Worm (Caenorhabditis elegans) whole organism, L1 larva: ENCODE measurements around the gene F37H8.5.

ENCODE experiments used
- F16B12.6 ChIP-seq: fragments of 150-350 bp; optimal IDR thresholded peaks from 2 replicates; lab custom pipeline; 2014; ENCODE audit warnings: missing biosample characterization, missing genetic modification characterization
- ceh-88 ChIP-seq: fragments of 200-800 bp; sonication (Bioruptor generic); IDR thresholded peaks from 2 replicates; pipeline ENCODE4 v1.3.6; 2022; ENCODE audit warnings: missing genetic modification characterization, missing compliant biosample characterization
- ces-1 ChIP-seq: fragments of 150-350 bp; optimal IDR thresholded peaks from 2 replicates; lab custom pipeline; 2014; ENCODE audit warnings: missing biosample characterization, missing genetic modification reagents, missing genetic modification characterization
- efl-1 ChIP-seq, 4 experiments: fragments of 150-350 bp; optimal IDR thresholded peaks in 3 of 4; peaks in 1 of 4; 1 replicate in 1 of 4; 2 replicates in 3 of 4; lab custom pipeline; 2014; ENCODE audit warnings: missing biosample characterization in 2 of 4, missing genetic modification characterization in 2 of 4, missing genetic modification reagents in 2 of 4
- egl-13 ChIP-seq: sonication (generic microtip); optimal IDR thresholded peaks from 2 replicates; lab custom pipeline; 2016; ENCODE audit warnings: missing genotype, missing genetic modification reagents, missing genetic modification characterization, missing compliant biosample characterization
- elt-2 ChIP-seq: sonication (generic microtip); optimal IDR thresholded peaks from 2 replicates; lab custom pipeline; 2016; ENCODE audit warnings: missing genetic modification characterization, mild to moderate bottlenecking, inconsistent platforms, missing compliant biosample characterization, missing genetic modification reagents
- fkh-4 ChIP-seq: sonication (generic microtip); optimal IDR thresholded peaks from 2 replicates; lab custom pipeline; 2016; ENCODE audit warnings: missing compliant biosample characterization, missing genetic modification characterization, borderline replicate concordance
- fos-1 ChIP-seq: fragments of 150-350 bp; optimal IDR thresholded peaks from 2 replicates; lab custom pipeline; 2014; ENCODE audit warnings: missing biosample characterization, missing genetic modification characterization
- grh-1 ChIP-seq: fragments of 200-800 bp; sonication (Bioruptor generic); IDR thresholded peaks from 2 replicates; pipeline ENCODE4 v1.3.6; 2022; ENCODE audit warnings: missing genetic modification reagents, missing genetic modification characterization, missing compliant biosample characterization
- isw-1 ChIP-seq: fragments of 200-800 bp; sonication (Bioruptor generic); IDR thresholded peaks from 2 replicates; pipeline ENCODE4 v1.3.6; 2022; ENCODE audit warnings: missing genetic modification characterization, missing compliant biosample characterization
- lin-35 ChIP-seq, 2 experiments: fragments of 150-350 bp; optimal IDR thresholded peaks; 2 replicates each; lab custom pipeline; 2014; ENCODE audit warnings: missing biosample characterization in 2 of 2, missing genetic modification characterization in 2 of 2, missing genetic modification reagents in 2 of 2
- lir-3 ChIP-seq: sonication (generic microtip); optimal IDR thresholded peaks from 2 replicates; lab custom pipeline; 2016; ENCODE audit warnings: mild to moderate bottlenecking, missing genetic modification characterization, moderate library complexity, missing compliant biosample characterization; ENCODE audit not compliant: poor library complexity
- lsy-2 ChIP-seq, 2 experiments: fragments of 150-350 bp; optimal IDR thresholded peaks; 2 replicates each; lab custom pipeline; 2014; ENCODE audit warnings: missing biosample characterization in 2 of 2, missing genetic modification characterization in 2 of 2
- mdl-1 ChIP-seq, 2 experiments: fragments of 150-350 bp; optimal IDR thresholded peaks; 2 replicates each; lab custom pipeline; 2014 to 2017; ENCODE audit warnings: missing biosample characterization in 2 of 2, missing genetic modification characterization in 2 of 2, inconsistent platforms in 1 of 2
- nhr-11 ChIP-seq: fragments of 150-350 bp; optimal IDR thresholded peaks from 2 replicates; lab custom pipeline; 2014; ENCODE audit warnings: missing biosample characterization, missing genetic modification characterization
- nhr-20 ChIP-seq: sonication (generic microtip); optimal IDR thresholded peaks from 2 replicates; lab custom pipeline; 2016; ENCODE audit warnings: mild to moderate bottlenecking, missing genetic modification characterization, missing compliant biosample characterization
- nhr-237 ChIP-seq: fragments of 150-350 bp; optimal IDR thresholded peaks from 2 replicates; lab custom pipeline; 2014; ENCODE audit warnings: missing biosample characterization, missing genetic modification characterization
- nhr-28 ChIP-seq: fragments of 150-350 bp; optimal IDR thresholded peaks from 2 replicates; lab custom pipeline; 2014; ENCODE audit warnings: missing biosample characterization, missing genetic modification characterization
- nhr-47 ChIP-seq: sonication (generic microtip); optimal IDR thresholded peaks from 2 replicates; lab custom pipeline; 2016; ENCODE audit warnings: mild to moderate bottlenecking, missing genetic modification characterization, moderate library complexity, missing compliant biosample characterization
- nhr-71 ChIP-seq: sonication (generic microtip); optimal IDR thresholded peaks from 2 replicates; lab custom pipeline; 2016; ENCODE audit warnings: mild to moderate bottlenecking, missing genetic modification characterization, moderate library complexity, missing compliant biosample characterization
- nhr-76 ChIP-seq: sonication (generic microtip); optimal IDR thresholded peaks from 2 replicates; lab custom pipeline; 2017; ENCODE audit warnings: missing biosample characterization, missing genetic modification characterization
- nhr-90 ChIP-seq: sonication (generic microtip); optimal IDR thresholded peaks from 2 replicates; lab custom pipeline; 2016; ENCODE audit warnings: mild to moderate bottlenecking, missing genetic modification characterization, missing compliant biosample characterization; ENCODE audit not compliant: poor library complexity
- pag-3 ChIP-seq: sonication (generic microtip); optimal IDR thresholded peaks from 2 replicates; lab custom pipeline; 2017; ENCODE audit warnings: missing genetic modification characterization, mild to moderate bottlenecking, missing compliant biosample characterization, antibody characterized with exemption, borderline replicate concordance; ENCODE audit not compliant: insufficient read depth
- pqm-1 ChIP-seq: sonication (generic microtip); optimal IDR thresholded peaks from 3 replicates; lab custom pipeline; 2017; ENCODE audit warnings: missing biosample characterization, missing genetic modification characterization
- skn-1 ChIP-seq: fragments of 150-350 bp; optimal IDR thresholded peaks from 2 replicates; lab custom pipeline; 2014; ENCODE audit warnings: missing biosample characterization, missing genetic modification characterization
- snpc-4 ChIP-seq: fragments of 150-350 bp; optimal IDR thresholded peaks from 2 replicates; lab custom pipeline; 2014; ENCODE audit warnings: missing biosample characterization, missing genetic modification characterization
- snu-23 ChIP-seq: sonication (generic microtip); optimal IDR thresholded peaks from 2 replicates; lab custom pipeline; 2016; ENCODE audit warnings: missing genetic modification characterization, missing compliant biosample characterization
- sptf-1 ChIP-seq: fragments of 150-350 bp; optimal IDR thresholded peaks from 2 replicates; lab custom pipeline; 2014; ENCODE audit warnings: missing biosample characterization, missing genetic modification characterization
- swsn-7 ChIP-seq: sonication (generic microtip); optimal IDR thresholded peaks from 2 replicates; lab custom pipeline; 2016; ENCODE audit warnings: missing genetic modification characterization, missing compliant biosample characterization
- unc-62 ChIP-seq: fragments of 150-350 bp; optimal IDR thresholded peaks from 2 replicates; lab custom pipeline; 2014; ENCODE audit warnings: missing biosample characterization, missing genetic modification reagents, missing genetic modification characterization
- zag-1 ChIP-seq: fragments of 150-350 bp; optimal IDR thresholded peaks from 2 replicates; lab custom pipeline; 2014; ENCODE audit warnings: missing biosample characterization, missing genetic modification characterization
- ztf-4 ChIP-seq: fragments of 150-350 bp; optimal IDR thresholded peaks from 2 replicates; lab custom pipeline; 2014; ENCODE audit warnings: missing biosample characterization, missing genetic modification characterization

Gene F37H8.5

DNA sequence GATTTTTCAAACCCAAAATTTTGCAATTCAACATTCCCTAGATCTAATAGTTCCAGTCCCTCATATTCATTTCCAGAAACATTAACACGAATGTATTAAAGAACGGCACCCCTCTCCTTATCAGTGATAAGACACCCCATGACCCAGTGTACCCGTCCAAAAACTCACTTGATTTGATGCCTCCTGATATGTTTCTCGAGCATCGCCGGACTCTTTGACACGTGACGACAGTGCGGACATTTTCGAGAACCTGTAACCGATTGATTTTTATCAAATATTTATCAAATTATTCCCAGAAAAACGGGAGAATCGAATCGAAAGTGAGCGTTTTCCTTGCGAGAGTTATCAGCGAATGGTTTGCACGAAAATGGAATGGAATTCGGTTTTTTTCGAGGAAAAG, 37.0 kb upstream of the F37H8.5 start:
- peak; percentile 35 for TF ChIP-seq nhr-90 (tag; lab: Kevin White, UChicago)
- TF ChIP-seq snpc-4 = no peak
- no peak for TF ChIP-seq isw-1
- peak; percentile 97 for TF ChIP-seq elt-2 (tag; lab: Kevin White, UChicago)
- peak in 1 of 2 experiments; percentile 40 for TF ChIP-seq mdl-1 (tag; optimal IDR thresholded peaks at IDR 0.05; lab: Kevin White, UChicago)
- TF ChIP-seq pag-3 (tag; lab: Kevin White, UChicago) = no peak
- TF ChIP-seq lin-35 (GFP tag; optimal IDR thresholded peaks at IDR 0.05; lab: Kevin White, UChicago) = peak in 1 of 2 experiments; percentile 52
- TF ChIP-seq efl-1 (optimal IDR thresholded peaks at IDR 0.05; lab: Kevin White, UChicago) = no peak
- peak in 1 of 2 experiments; percentile 41 for TF ChIP-seq efl-1 (GFP tag; optimal IDR thresholded peaks at IDR 0.05 in 1 of 2; lab: Kevin White, UChicago)
- peak; percentile 33 for TF ChIP-seq nhr-71

- TF ChIP-seq lir-3 = no peak
- TF ChIP-seq zag-1 (tag; lab: Kevin White, UChicago) = no peak
- TF ChIP-seq pqm-1 = no peak
- no peak for TF ChIP-seq nhr-47
- TF ChIP-seq egl-13 (tag; lab: Kevin White, UChicago) = no peak
- TF ChIP-seq pag-3 (tag; lab: Kevin White, UChicago) = no peak
- no peak for TF ChIP-seq snpc-4
Observed at ce11 chrII:11152495-11152894, 35.5 kb upstream of the F37H8.5 start, which contains the start of gene pqm-1. Gene pqm-1, minus strand, starts transcription at chrII:11152595.

ce11 chrII:11153080-11153479, 34.9 kb upstream of the F37H8.5 start:
- TF ChIP-seq grh-1 (GFP tag; lab: Robert Waterston, UW) = no peak
- peak; percentile 9 for TF ChIP-seq elt-2 (tag; lab: Kevin White, UChicago)

ce11 chrII:11153800-11154199, 34.2 kb upstream of the F37H8.5 start:
- TF ChIP-seq ces-1 (GFP tag; lab: Kevin White, UChicago) = no peak
- TF ChIP-seq nhr-76 (tag; lab: Kevin White, UChicago) = no peak
- no peak for TF ChIP-seq nhr-28
- no peak for TF ChIP-seq fos-1 (tag; lab: Kevin White, UChicago)
- TF ChIP-seq nhr-20 (tag; lab: Kevin White, UChicago) = no peak
- TF ChIP-seq snpc-4 = no peak
- TF ChIP-seq unc-62 = no peak
- peak; percentile 72 for TF ChIP-seq elt-2 (tag; lab: Kevin White, UChicago)

- peak; percentile 12 for TF ChIP-seq elt-2 (tag; lab: Kevin White, UChicago)
- TF ChIP-seq swsn-7 = no peak
- no peak for TF ChIP-seq mdl-1 (tag; optimal IDR thresholded peaks at IDR 0.05; lab: Kevin White, UChicago)
- TF ChIP-seq skn-1 = no peak
Observed at ce11 chrII:11154957-11155356, 33.0 kb upstream of the F37H8.5 start.

- TF ChIP-seq nhr-11 (tag; lab: Kevin White, UChicago) (no peak), lsy-2 (tag; optimal IDR thresholded peaks at IDR 0.05; lab: Kevin White, UChicago) (no peak), F16B12.6 (tag; lab: Kevin White, UChicago) (no peak), pqm-1 (no peak), fkh-4 (tag; lab: Kevin White, UChicago) (no peak), ceh-88 (GFP tag; lab: Robert Waterston, UW) (no peak), snu-23 (GFP tag; lab: Kevin White, UChicago) (no peak), mdl-1 (tag; optimal IDR thresholded peaks at IDR 0.05; lab: Kevin White, UChicago) (no peak), sptf-1 (tag; lab: Kevin White, UChicago) (no peak), fos-1 (tag; lab: Kevin White, UChicago) (no peak), nhr-237 (tag; lab: Kevin White, UChicago) (no peak), ztf-4 (tag; lab: Kevin White, UChicago) (no peak)
Observed at ce11 chrII:11155400-11155799, 32.6 kb upstream of the F37H8.5 start.
